Fruit fly (Drosophila melanogaster) whole organism, embryonic: ENCODE results near the gene Usp14.

ENCODE experiments used
- Atf3 ChIP-seq: fragments of 200-800 bp; sonication (Bioruptor generic); optimal IDR thresholded peaks from 3 replicates; lab custom pipeline; 2016; ENCODE audit warnings: missing biosample characterization, missing genetic modification characterization
- Bdp1 ChIP-seq: fragments of 200-800 bp; sonication (Bioruptor generic); optimal IDR thresholded peaks from 3 replicates; lab custom pipeline; 2016; ENCODE audit warnings: missing biosample characterization, missing genetic modification characterization
- Bteb2 ChIP-seq: fragments of 200-800 bp; sonication (Bioruptor generic); optimal IDR thresholded peaks from 2 replicates; lab custom pipeline; 2016; ENCODE audit warnings: missing biosample characterization, missing genetic modification characterization
- CG11456 ChIP-seq: fragments of 200-800 bp; sonication (Bioruptor generic); IDR thresholded peaks from 3 replicates; pipeline ENCODE4 v1.3.6; 2022; ENCODE audit warnings: missing biosample characterization, missing genetic modification characterization
- CG11504 ChIP-seq: fragments of 200-800 bp; sonication (Bioruptor generic); optimal IDR thresholded peaks from 3 replicates; lab custom pipeline; 2019; ENCODE audit warnings: missing biosample characterization, mild to moderate bottlenecking, missing genetic modification characterization, moderate library complexity
- CG12155 ChIP-seq: fragments of 200-800 bp; sonication (Bioruptor generic); optimal IDR thresholded peaks from 3 replicates; lab custom pipeline; 2016; ENCODE audit warnings: missing biosample characterization, missing genetic modification characterization
- CG13123 ChIP-seq: fragments of 200-800 bp; sonication (Bioruptor generic); optimal IDR thresholded peaks from 2 replicates; lab custom pipeline; 2016; ENCODE audit warnings: missing biosample characterization, missing genetic modification characterization
- CG1529 ChIP-seq: fragments of 200-800 bp; sonication (Bioruptor generic); optimal IDR thresholded peaks from 3 replicates; lab custom pipeline; 2018; ENCODE audit warnings: missing biosample characterization, missing genetic modification characterization
- CG17912 ChIP-seq: fragments of 200-800 bp; sonication (Bioruptor generic); optimal IDR thresholded peaks from 2 replicates; lab custom pipeline; 2018; ENCODE audit warnings: missing biosample characterization, mild to moderate bottlenecking, missing genetic modification characterization
- CG30403 ChIP-seq: fragments of 200-800 bp; sonication (Bioruptor generic); optimal IDR thresholded peaks from 3 replicates; lab custom pipeline; 2016; ENCODE audit warnings: missing biosample characterization, missing genetic modification characterization
- CG31224 ChIP-seq: fragments of 200-800 bp; sonication (Bioruptor generic); IDR thresholded peaks from 2 replicates; pipeline ENCODE4 v1.3.6; 2022; ENCODE audit warnings: missing biosample characterization, missing genetic modification characterization
- CG34224 ChIP-seq: fragments of 200-800 bp; sonication (Bioruptor generic); IDR thresholded peaks from 3 replicates; pipeline ENCODE4 v1.3.6; 2022; ENCODE audit warnings: missing biosample characterization, missing genetic modification characterization; ENCODE audit not compliant: partially characterized antibody
- CG34422 ChIP-seq: fragments of 200-800 bp; sonication (Bioruptor generic); IDR thresholded peaks from 3 replicates; pipeline ENCODE4 v1.3.6; 2022; ENCODE audit warnings: missing biosample characterization, missing genetic modification characterization
- CG6175 ChIP-seq: fragments of 200-800 bp; sonication (Bioruptor generic); IDR thresholded peaks from 3 replicates; pipeline ENCODE4 v1.3.6; 2022; ENCODE audit warnings: missing biosample characterization, missing genetic modification characterization
- CG6272 ChIP-seq: fragments of 200-800 bp; sonication (Bioruptor generic); IDR thresholded peaks from 2 replicates; pipeline ENCODE4 v1.3.6; 2022; ENCODE audit warnings: missing biosample characterization, missing genetic modification characterization
- CG9932 ChIP-seq: fragments of 200-800 bp; sonication (Bioruptor generic); IDR thresholded peaks from 2 replicates; pipeline ENCODE4 v1.3.6; 2022; ENCODE audit warnings: missing biosample characterization, missing genetic modification characterization
- Chrac-16 ChIP-seq: fragments of 200-800 bp; sonication (Bioruptor generic); optimal IDR thresholded peaks from 3 replicates; lab custom pipeline; 2016; ENCODE audit warnings: missing biosample characterization, missing genetic modification characterization
- Deaf1 ChIP-seq: fragments of 200-800 bp; optimal IDR thresholded peaks from 3 replicates; lab custom pipeline; 2019; ENCODE audit warnings: missing biosample characterization, mild to moderate bottlenecking, missing genetic modification characterization, moderate library complexity
- Doc3 ChIP-seq: fragments of 200-800 bp; sonication (Bioruptor generic); IDR thresholded peaks from 3 replicates; pipeline ENCODE4 v1.3.6; 2022; ENCODE audit warnings: missing biosample characterization, missing genetic modification characterization; ENCODE audit not compliant: partially characterized antibody
- Dp ChIP-seq: fragments of 200-800 bp; sonication (Bioruptor generic); optimal IDR thresholded peaks from 2 replicates; lab custom pipeline; 2018; ENCODE audit warnings: missing biosample characterization, mild to moderate bottlenecking, missing genetic modification characterization, moderate library complexity
- E2f2 ChIP-seq: fragments of 200-800 bp; sonication (Bioruptor generic); IDR thresholded peaks from 2 replicates; pipeline ENCODE4 v1.3.6; 2022; ENCODE audit warnings: missing biosample characterization, missing genetic modification characterization
- HLH4C ChIP-seq: fragments of 200-800 bp; sonication (Bioruptor generic); IDR thresholded peaks from 3 replicates; pipeline ENCODE4 v1.3.6; 2022; ENCODE audit warnings: missing biosample characterization, missing genetic modification characterization; ENCODE audit not compliant: partially characterized antibody
- Hr3 ChIP-seq: fragments of 200-800 bp; sonication (Bioruptor generic); optimal IDR thresholded peaks from 3 replicates; lab custom pipeline; 2016; ENCODE audit warnings: missing biosample characterization, missing genetic modification characterization
- Hr39 ChIP-seq: fragments of >200 bp; optimal IDR thresholded peaks from 2 replicates; lab custom pipeline; 2017
- Nf-YA ChIP-seq: fragments of 200-800 bp; sonication (Bioruptor generic); IDR thresholded peaks from 2 replicates; pipeline ENCODE4 v1.3.6; 2022; ENCODE audit warnings: missing biosample characterization, missing genetic modification characterization
- Oaz ChIP-seq: fragments of 200-800 bp; sonication (Bioruptor generic); IDR thresholded peaks from 2 replicates; pipeline ENCODE4 v1.3.6; 2022; ENCODE audit warnings: missing biosample characterization, missing genetic modification characterization
- Poxn ChIP-seq: fragments of 200-800 bp; sonication (Bioruptor generic); IDR thresholded peaks from 2 replicates; pipeline ENCODE4 v1.3.6; 2022; ENCODE audit warnings: missing biosample characterization, missing genetic modification characterization
- Rfx ChIP-seq: fragments of 200-800 bp; sonication (Bioruptor generic); IDR thresholded peaks from 2 replicates; pipeline ENCODE4 v1.3.6; 2022; ENCODE audit warnings: missing biosample characterization, missing genetic modification characterization
- btn ChIP-seq: fragments of 200-800 bp; sonication (Bioruptor generic); optimal IDR thresholded peaks from 2 replicates; lab custom pipeline; 2016; ENCODE audit warnings: missing biosample characterization, missing genetic modification characterization
- crp ChIP-seq, 2 experiments: fragments of 200-800 bp; sonication (Bioruptor generic); optimal IDR thresholded peaks; 2 replicates in 1 of 2; 3 replicates in 1 of 2; lab custom pipeline; 2017; ENCODE audit warnings: missing biosample characterization in 2 of 2, missing genetic modification characterization in 2 of 2, mild to moderate bottlenecking in 1 of 2, moderate library complexity in 1 of 2
- dmrt99B ChIP-seq: fragments of 200-800 bp; sonication (Bioruptor generic); optimal IDR thresholded peaks from 2 replicates; lab custom pipeline; 2018; ENCODE audit warnings: missing biosample characterization, mild to moderate bottlenecking, missing genetic modification characterization, moderate library complexity
- en ChIP-seq: fragments of 200-800 bp; sonication (Bioruptor generic); optimal IDR thresholded peaks from 2 replicates; lab custom pipeline; 2016; ENCODE audit warnings: missing biosample characterization, missing genetic modification characterization
- fru ChIP-seq: fragments of >200 bp; optimal IDR thresholded peaks from 2 replicates; lab custom pipeline; 2017
- gce ChIP-seq: fragments of 200-800 bp; sonication (Bioruptor generic); IDR thresholded peaks from 3 replicates; pipeline ENCODE4 v1.3.6; 2022; ENCODE audit warnings: missing biosample characterization, missing genetic modification characterization
- gcm ChIP-seq: fragments of 200-800 bp; sonication (Bioruptor generic); optimal IDR thresholded peaks from 2 replicates; lab custom pipeline; 2019; ENCODE audit warnings: missing biosample characterization, mild to moderate bottlenecking, missing genetic modification characterization, moderate library complexity
- prd ChIP-seq, 3 experiments: fragments of >200 bp in 2 of 3; fragments of 200-800 bp in 1 of 3; sonication (Bioruptor generic) in 1 of 3; optimal IDR thresholded peaks in 2 of 3; IDR thresholded peaks in 1 of 3; 2 replicates in 2 of 3; 3 replicates in 1 of 3; pipeline versions ENCODE4 v1.3.6 to Lab custom; 2017 to 2022; ENCODE audit warnings: missing biosample characterization in 1 of 3, missing genetic modification characterization in 1 of 3
- salm ChIP-seq: fragments of 200-800 bp; sonication (Bioruptor generic); optimal IDR thresholded peaks from 2 replicates; lab custom pipeline; 2018; ENCODE audit warnings: missing biosample characterization, mild to moderate bottlenecking, missing genetic modification characterization
- sc ChIP-seq, 3 experiments: fragments of >200 bp in 2 of 3; fragments of 200-800 bp in 1 of 3; sonication (Bioruptor generic) in 1 of 3; optimal IDR thresholded peaks; 2 replicates in 2 of 3; 3 replicates in 1 of 3; lab custom pipeline; 2017; ENCODE audit warnings: mild to moderate bottlenecking in 1 of 3, missing biosample characterization in 1 of 3, missing genetic modification characterization in 1 of 3, missing genetic modification reagents in 1 of 3
- sd ChIP-seq: fragments of 200-800 bp; sonication (Bioruptor generic); optimal IDR thresholded peaks from 3 replicates; lab custom pipeline; 2018; ENCODE audit warnings: missing biosample characterization, mild to moderate bottlenecking, missing genetic modification characterization, moderate library complexity
- sens-2 ChIP-seq: fragments of 200-800 bp; sonication (Bioruptor generic); IDR thresholded peaks from 2 replicates; pipeline ENCODE4 v1.3.6; 2022; ENCODE audit warnings: missing biosample characterization, missing genetic modification characterization
- sima ChIP-seq: fragments of 200-800 bp; sonication (Bioruptor generic); optimal IDR thresholded peaks from 2 replicates; lab custom pipeline; 2016; ENCODE audit warnings: missing biosample characterization, missing genetic modification characterization
- sob ChIP-seq: fragments of 200-800 bp; sonication (Bioruptor generic); IDR thresholded peaks from 2 replicates; pipeline ENCODE4 v1.3.6; 2022; ENCODE audit warnings: missing biosample characterization, missing genetic modification characterization
- tin ChIP-seq: fragments of 200-800 bp; sonication (Bioruptor generic); optimal IDR thresholded peaks from 3 replicates; lab custom pipeline; 2016; ENCODE audit warnings: missing biosample characterization, missing genetic modification characterization
- tll ChIP-seq, 2 experiments: fragments of 200-800 bp in 1 of 2; fragments of >200 bp in 1 of 2; sonication (Bioruptor generic) in 1 of 2; optimal IDR thresholded peaks; 2 replicates each; lab custom pipeline; 2017 to 2019; ENCODE audit warnings: missing biosample characterization in 2 of 2, missing genetic modification characterization in 2 of 2, mild to moderate bottlenecking in 1 of 2, moderate library complexity in 1 of 2
- toy ChIP-seq: fragments of 200-800 bp; sonication (Bioruptor generic); IDR thresholded peaks from 2 replicates; pipeline ENCODE4 v1.3.6; 2022; ENCODE audit warnings: missing biosample characterization, missing genetic modification characterization
- tup ChIP-seq: fragments of 200-800 bp; sonication (Bioruptor generic); optimal IDR thresholded peaks from 2 replicates; lab custom pipeline; 2016; ENCODE audit warnings: missing biosample characterization, mild to moderate bottlenecking, missing genetic modification characterization, moderate library complexity
- wek ChIP-seq: fragments of 200-800 bp; sonication (Bioruptor generic); optimal IDR thresholded peaks from 3 replicates; lab custom pipeline; 2018; ENCODE audit warnings: missing biosample characterization, mild to moderate bottlenecking, missing genetic modification characterization, moderate library complexity
- zen2 ChIP-seq: fragments of 200-800 bp; sonication (Bioruptor generic); IDR thresholded peaks from 3 replicates; pipeline ENCODE4 v1.3.6; 2022; ENCODE audit warnings: missing biosample characterization, missing genetic modification characterization; ENCODE audit not compliant: partially characterized antibody
- zfh1 ChIP-seq: fragments of 200-800 bp; sonication (Bioruptor generic); IDR thresholded peaks from 3 replicates; pipeline ENCODE4 v1.3.6; 2022; ENCODE audit warnings: missing biosample characterization, missing genetic modification characterization

Gene Usp14

dm6 chr2L:10314327-10315210, at the start of gene Usp14, which contains the start of gene CG4972 (continued):
- TF ChIP-seq Poxn (no peak), Oaz (GFP tag; lab: Robert Waterston, UW) (no peak), sob (GFP tag; lab: Robert Waterston, UW) (no peak), CG11504 (tag; lab: Kevin White, UChicago) (no peak), tup (GFP tag; lab: Kevin White, UChicago) (no peak), E2f2 (GFP tag; lab: Robert Waterston, UW) (no peak), dmrt99B (tag; lab: Kevin White, UChicago) (no peak), Doc3 (GFP tag; lab: Robert Waterston, UW) (no peak), Rfx (GFP tag; lab: Robert Waterston, UW) (no peak), zen2 (GFP tag; lab: Robert Waterston, UW) (no peak), tll (GFP tag; optimal IDR thresholded peaks at IDR 0.05; lab: Kevin White, UChicago) (peak in 1 of 2 experiments; percentile 3), tin (GFP tag; lab: Kevin White, UChicago) (no peak), salm (tag; lab: Kevin White, UChicago) (no peak), Hr39 (lab: Kevin White, UChicago) (no peak), en (GFP tag; lab: Kevin White, UChicago) (no peak), Dp (no peak), crp (GFP tag; optimal IDR thresholded peaks at IDR 0.05; lab: Kevin White, UChicago) (peak in 1 of 2 experiments; percentile 78), CG6272 (GFP tag; lab: Robert Waterston, UW) (no peak), CG34224 (GFP tag; lab: Robert Waterston, UW) (no peak), sd (no peak), Bteb2 (GFP tag; lab: Kevin White, UChicago) (no peak), CG1529 (GFP tag; lab: Kevin White, UChicago) (no peak), Chrac-16 (GFP tag; lab: Kevin White, UChicago) (no peak), CG34422 (GFP tag; lab: Robert Waterston, UW) (0 out of 3 replicates have a peak, but pooled peaks have one; percentile 15), gcm (GFP tag; lab: Kevin White, UChicago) (no peak), Nf-YA (GFP tag; lab: Robert Waterston, UW) (no peak), fru (lab: Kevin White, UChicago) (no peak), Atf3 (GFP tag; lab: Kevin White, UChicago) (no peak), Hr3 (GFP tag; lab: Kevin White, UChicago) (peak; percentile 0), CG30403 (peak; percentile 45), CG11456 (GFP tag; lab: Robert Waterston, UW) (no peak), sima (no peak), Deaf1 (tag; lab: Kevin White, UChicago) (no peak), HLH4C (no peak), CG31224 (GFP tag; lab: Robert Waterston, UW) (no peak), sc (optimal IDR thresholded peaks at IDR 0.05; lab: Kevin White, UChicago) (no peak), sc (GFP tag; optimal IDR thresholded peaks at IDR 0.05; lab: Kevin White, UChicago) (no peak), prd (optimal IDR thresholded peaks at IDR 0.05; lab: Kevin White, UChicago) (no peak), prd (GFP tag; IDR thresholded peaks at IDR 0.05; lab: Robert Waterston, UW) (no peak), gce (GFP tag; lab: Robert Waterston, UW) (no peak), btn (no peak), CG17912 (GFP tag; lab: Kevin White, UChicago) (no peak), CG12155 (GFP tag; lab: Kevin White, UChicago) (no peak), toy (GFP tag; lab: Robert Waterston, UW) (no peak), CG9932 (GFP tag; lab: Robert Waterston, UW) (no peak; the same call in 1 of the 2 replicates), zfh1 (GFP tag; lab: Robert Waterston, UW) (no peak), Bdp1 (GFP tag; lab: Kevin White, UChicago) (no peak), CG6175 (GFP tag; lab: Robert Waterston, UW) (no peak), sens-2 (GFP tag; lab: Robert Waterston, UW) (no peak), CG13123 (no peak), wek (GFP tag; lab: Kevin White, UChicago) (no peak)
